Worm (Caenorhabditis elegans): Measurements from ENCODE around the gene mrps-22.

DNA sequence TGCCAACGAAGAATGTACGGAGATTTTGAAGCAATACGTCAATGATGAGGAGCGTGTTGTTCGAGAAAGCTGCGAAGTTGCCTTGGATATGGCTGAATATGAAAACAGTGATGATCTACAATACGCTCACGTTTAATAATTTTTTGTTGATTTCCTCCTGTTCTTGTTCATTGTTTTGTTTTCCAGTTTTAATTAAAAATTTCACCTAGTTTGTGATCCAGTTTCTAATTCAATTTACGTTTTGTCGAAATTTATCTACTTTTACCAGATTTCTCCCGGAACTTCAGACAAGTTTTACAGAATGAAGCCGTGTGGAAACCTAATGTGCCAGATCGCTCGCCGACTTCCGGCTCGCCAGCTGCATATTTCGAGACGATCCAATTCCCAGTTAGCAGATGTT lies 1.6 kb upstream of the mrps-22 start, which contains the start of gene dap-3:
- TF ChIP-seq alr-1 (tag; optimal IDR thresholded peaks at IDR 0.05; ENCODE audit: borderline replicate concordance), result no peak
- TF ChIP-seq jun-1 (tag; optimal IDR thresholded peaks at IDR 0.05), result no peak
- no peak for TF ChIP-seq lsy-2 (tag; optimal IDR thresholded peaks at IDR 0.05)
- TF ChIP-seq aly-2 (tag; optimal IDR thresholded peaks at IDR 0.05), result no peak
- no peak for TF ChIP-seq snpc-4 (tag; optimal IDR thresholded peaks at IDR 0.05)
- TF ChIP-seq nhr-90 (tag; optimal IDR thresholded peaks at IDR 0.05; ENCODE audit: poor library complexity), result no peak
- TF ChIP-seq hlh-4 (tag; optimal IDR thresholded peaks at IDR 0.05), result no peak
- no peak for TF ChIP-seq C34B4.2 (tag; optimal IDR thresholded peaks at IDR 0.05)
- no peak for TF ChIP-seq ceh-63 (GFP tag; optimal IDR thresholded peaks at IDR 0.05)
- no peak for TF ChIP-seq ama-1 (optimal IDR thresholded peaks at IDR 0.05)
- no peak for TF ChIP-seq skn-1 (tag; optimal IDR thresholded peaks at IDR 0.05)
- TF ChIP-seq nhr-28 (tag; optimal IDR thresholded peaks at IDR 0.05), result no peak
- no peak for TF ChIP-seq ztf-4 (tag; optimal IDR thresholded peaks at IDR 0.05)
- TF ChIP-seq egl-13 (tag; optimal IDR thresholded peaks at IDR 0.05), result no peak
